Worm (Caenorhabditis elegans): Measurements from ENCODE around the gene col-106.

- TF ChIP-seq klf-2 (GFP tag; conservative IDR thresholded peaks at IDR 0.05) (no peak), ztf-29 (GFP tag; IDR thresholded peaks at IDR 0.05) (no peak), ztf-23 (GFP tag; IDR thresholded peaks at IDR 0.05) (no peak), ref-1 (GFP tag; conservative IDR thresholded peaks at IDR 0.05) (no peak), cog-1 (tag; optimal IDR thresholded peaks at IDR 0.05) (no peak), T22C8.4 (GFP tag; IDR thresholded peaks at IDR 0.05) (no peak)
Measured at ce11 chrIV:1454194-1454593, 6.4 kb downstream of the col-106 start.
